Worm (Caenorhabditis elegans): ENCODE data around the gene grl-11.

Gene grl-11

DNA sequence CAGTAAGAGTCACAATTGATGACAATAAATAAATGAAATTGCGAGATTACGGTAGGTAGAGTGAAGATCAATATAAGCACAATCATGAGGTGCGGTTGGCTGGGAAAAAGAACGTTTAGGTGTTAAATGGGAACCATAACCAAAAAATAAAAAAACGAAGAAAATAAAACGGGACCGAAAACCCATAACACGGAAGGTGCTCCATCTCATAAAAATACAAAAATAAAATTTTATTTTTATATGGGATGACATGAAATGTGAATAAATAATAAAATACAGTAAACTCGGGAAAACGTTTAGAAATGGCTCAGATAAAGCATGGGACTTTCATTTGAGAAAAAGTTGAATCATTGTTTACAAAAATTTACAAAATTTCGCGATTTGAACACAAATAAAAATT is 42.6 kb downstream of the grl-11 start, which contains the start of gene F02A9.7:
Gene F02A9.7 (minus strand): TSS at position 101 of the 400 bp plus-strand sequence.
- TF ChIP-seq zip-4 (GFP tag; optimal IDR thresholded peaks at IDR 0.05) (no peak), C34B4.2 (tag; optimal IDR thresholded peaks at IDR 0.05) (no peak)

DNA sequence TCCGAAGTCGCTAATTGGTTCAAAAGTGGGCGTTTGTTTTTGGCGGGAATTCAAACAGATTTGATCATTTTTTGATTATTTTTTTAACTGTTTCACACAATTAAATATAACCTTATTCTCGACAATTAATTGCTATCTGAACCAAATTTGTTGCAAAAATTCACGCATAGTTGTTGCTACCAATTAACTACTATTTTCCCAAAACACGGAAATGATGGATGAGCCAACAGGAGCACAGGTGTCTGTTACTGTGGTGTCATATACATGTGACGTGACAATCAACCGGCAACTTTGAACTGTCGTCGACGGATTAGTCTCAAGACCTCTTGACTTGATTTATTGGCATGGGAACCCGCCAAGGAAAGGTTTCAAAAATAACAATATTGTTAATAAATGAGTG is 45.5 kb downstream of the grl-11 start:
- TF ChIP-seq nhr-28 (tag; optimal IDR thresholded peaks at IDR 0.05) (no peak), nhr-84 (tag; optimal IDR thresholded peaks at IDR 0.05) (no peak), mdl-1 (tag; optimal IDR thresholded peaks at IDR 0.05) (no peak), lin-35 (GFP tag; optimal IDR thresholded peaks at IDR 0.05) (no peak), dpl-1 (GFP tag; optimal IDR thresholded peaks at IDR 0.05) (no peak), nhr-19 (GFP tag; conservative IDR thresholded peaks at IDR 0.05) (no peak), irx-1 (tag; optimal IDR thresholded peaks at IDR 0.05) (no peak), nhr-85 (tag) (no peak), lin-14 (GFP tag; optimal IDR thresholded peaks at IDR 0.05) (no peak), lin-13 (GFP tag; optimal IDR thresholded peaks at IDR 0.05) (no peak), swsn-7 (tag; optimal IDR thresholded peaks at IDR 0.05) (no peak), grh-1 (GFP tag; IDR thresholded peaks at IDR 0.05) (no peak)

DNA sequence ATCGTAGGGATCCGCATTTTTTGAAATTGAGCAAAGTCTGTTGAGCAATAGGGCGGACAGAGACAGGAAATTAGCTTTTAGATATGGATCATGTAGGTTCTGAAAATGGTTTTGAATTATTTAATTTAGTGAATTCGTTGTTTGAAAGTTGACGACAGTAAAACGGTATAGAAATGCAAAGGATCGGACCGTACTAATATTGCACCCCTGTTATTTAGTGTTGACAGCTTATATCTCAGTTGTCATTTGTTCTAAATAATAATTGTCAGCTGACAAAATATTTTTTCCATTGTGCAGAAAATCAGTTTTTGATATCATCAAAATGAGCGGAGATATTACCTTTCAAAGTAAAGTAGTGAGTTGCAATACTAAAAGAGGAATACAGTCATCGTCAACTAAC is 46.8 kb downstream of the grl-11 start, which contains the start of gene lin-12:
Gene lin-12 (minus strand): TSS at position 101 of the 400 bp plus-strand sequence.
- TF ChIP-seq elt-2 (tag; optimal IDR thresholded peaks at IDR 0.05) (no peak), efl-1 (optimal IDR thresholded peaks at IDR 0.05) (no peak), efl-1 (GFP tag; optimal IDR thresholded peaks at IDR 0.05 in 1 of 2) (peak in 1 of 2 experiments; percentile 64)

DNA sequence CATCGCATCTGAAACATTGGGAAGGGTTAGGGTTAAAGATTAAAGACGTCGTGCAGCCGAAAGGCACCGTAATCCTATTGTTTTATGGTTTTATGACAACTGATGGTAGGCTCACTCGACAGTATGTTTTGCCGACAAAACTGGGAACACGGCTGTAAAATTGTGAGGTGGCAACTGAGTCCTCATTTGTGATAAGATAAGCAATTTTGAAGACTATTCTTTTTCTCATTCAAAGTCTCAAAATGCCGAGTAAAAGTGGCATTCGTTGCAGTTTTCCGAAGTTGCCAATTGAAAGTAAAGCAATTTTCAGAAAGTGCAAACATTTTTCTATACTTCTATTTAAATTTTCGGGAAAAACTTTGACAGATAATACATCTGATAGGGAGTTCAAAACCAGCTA is 48.5 kb downstream of the grl-11 start:
- TF ChIP-seq lin-39 (tag; optimal IDR thresholded peaks at IDR 0.05) = no peak
- TF ChIP-seq hlh-4 (tag; optimal IDR thresholded peaks at IDR 0.05) = no peak
- no peak for TF ChIP-seq lin-14 (GFP tag; optimal IDR thresholded peaks at IDR 0.05)
- no peak for TF ChIP-seq swsn-7 (tag; optimal IDR thresholded peaks at IDR 0.05)
- no peak for TF ChIP-seq aly-2 (tag; optimal IDR thresholded peaks at IDR 0.05)
- TF ChIP-seq jun-1 (tag; optimal IDR thresholded peaks at IDR 0.05) = no peak
- TF ChIP-seq ztf-11 (tag; optimal IDR thresholded peaks at IDR 0.05) = no peak
- TF ChIP-seq pax-3 (tag; optimal IDR thresholded peaks at IDR 0.05) = no peak
- TF ChIP-seq hpl-2 (GFP tag; optimal IDR thresholded peaks at IDR 0.05) = no peak
- TF ChIP-seq C04F5.9 (tag; optimal IDR thresholded peaks at IDR 0.05) = no peak
- TF ChIP-seq sptf-1 (tag; optimal IDR thresholded peaks at IDR 0.05) = no peak
- no peak for TF ChIP-seq unc-130 (tag; optimal IDR thresholded peaks at IDR 0.05)
- no peak for TF ChIP-seq aha-1 (tag; optimal IDR thresholded peaks at IDR 0.05)
- TF ChIP-seq ztf-4 (tag; optimal IDR thresholded peaks at IDR 0.05) = no peak
- no peak for TF ChIP-seq ceh-8 (GFP tag; optimal IDR thresholded peaks at IDR 0.05)
